Worm (Caenorhabditis elegans): ENCODE measurements around the gene K11D12.12.

The K11D12.12 gene

ce11 chrV:5052233-5052632, at the start of gene K11D12.12:
Gene K11D12.12, plus strand, starts transcription at chrV:5052261.
- TF ChIP-seq R02D3.7 (tag; optimal IDR thresholded peaks at IDR 0.05) = no peak
- TF ChIP-seq ztf-4 (tag; optimal IDR thresholded peaks at IDR 0.05) = no peak
- TF ChIP-seq pqm-1 (tag; optimal IDR thresholded peaks at IDR 0.05) = no peak

- TF ChIP-seq jun-1 (tag; optimal IDR thresholded peaks at IDR 0.05) = peak; percentile 66
- peak; percentile 28 for TF ChIP-seq egl-27 (tag; optimal IDR thresholded peaks at IDR 0.05)
- no peak for TF ChIP-seq ZK546.5 (tag; optimal IDR thresholded peaks at IDR 0.05)
- TF ChIP-seq ceh-9 (tag; optimal IDR thresholded peaks at IDR 0.05) = no peak
- TF ChIP-seq nhr-43 (tag; optimal IDR thresholded peaks at IDR 0.05; ENCODE audit: poor library complexity, severe bottlenecking) = no peak
- TF ChIP-seq pqm-1 (tag; optimal IDR thresholded peaks at IDR 0.05) = peak; percentile 97
- TF ChIP-seq lin-39 (tag; optimal IDR thresholded peaks at IDR 0.05) = no peak
- TF ChIP-seq egl-5 (tag; optimal IDR thresholded peaks at IDR 0.05) = no peak
- no peak for TF ChIP-seq nhr-12 (tag; optimal IDR thresholded peaks at IDR 0.05)
- TF ChIP-seq ama-1 (optimal IDR thresholded peaks at IDR 0.05) = no peak
- TF ChIP-seq elt-3 (tag; optimal IDR thresholded peaks at IDR 0.05) = no peak
- no peak for TF ChIP-seq hmg-11 (tag; optimal IDR thresholded peaks at IDR 0.05)
- no peak for TF ChIP-seq skn-1 (tag; optimal IDR thresholded peaks at IDR 0.05)
- TF ChIP-seq daf-12 (tag; optimal IDR thresholded peaks at IDR 0.05) = no peak
- peak; percentile 80 for TF ChIP-seq elt-2 (tag; optimal IDR thresholded peaks at IDR 0.05)
Observed at ce11 chrV:5012193-5012853, 39.7 kb upstream of the K11D12.12 start, which contains the start of gene srr-6. Gene srr-6, plus strand, starts transcription at chrV:5012803.

ce11 chrV:5016728-5017127, 35.3 kb upstream of the K11D12.12 start:
- TF ChIP-seq nhr-237 (tag; optimal IDR thresholded peaks at IDR 0.05) (no peak), ztf-4 (tag; optimal IDR thresholded peaks at IDR 0.05) (no peak), ceh-16 (tag; optimal IDR thresholded peaks at IDR 0.05) (no peak), mml-1 (tag; optimal IDR thresholded peaks at IDR 0.05) (no peak), elt-2 (tag; optimal IDR thresholded peaks at IDR 0.05) (no peak), fkh-2 (tag; optimal IDR thresholded peaks at IDR 0.05) (no peak), daf-12 (tag; optimal IDR thresholded peaks at IDR 0.05) (no peak), lsy-12 (tag; optimal IDR thresholded peaks at IDR 0.05) (no peak), sea-2 (GFP tag; optimal IDR thresholded peaks at IDR 0.05) (no peak)

ce11 chrV:5018067-5018466, 34.0 kb upstream of the K11D12.12 start:
- TF ChIP-seq ztf-4 (tag; optimal IDR thresholded peaks at IDR 0.05) (no peak), elt-2 (tag; optimal IDR thresholded peaks at IDR 0.05) (peak; percentile 86), pqm-1 (tag; optimal IDR thresholded peaks at IDR 0.05) (peak; percentile 85)

- TF ChIP-seq pqm-1 (tag; optimal IDR thresholded peaks at IDR 0.05) = peak; percentile 28
- TF ChIP-seq ZK546.5 (tag; optimal IDR thresholded peaks at IDR 0.05) = no peak
Observed at ce11 chrV:5018810-5019274, 33.2 kb upstream of the K11D12.12 start, which contains the start of gene srr-4. Gene srr-4, plus strand, starts transcription at chrV:5019224.

- TF ChIP-seq ceh-16 (tag; optimal IDR thresholded peaks at IDR 0.05) (no peak), elt-2 (tag; optimal IDR thresholded peaks at IDR 0.05) (peak; percentile 2)
Observed at ce11 chrV:5023355-5023754, 28.7 kb upstream of the K11D12.12 start.

ce11 chrV:5026438-5026837, 25.6 kb upstream of the K11D12.12 start:
- TF ChIP-seq hmg-11 (tag; optimal IDR thresholded peaks at IDR 0.05) (no peak), nhr-77 (tag; optimal IDR thresholded peaks at IDR 0.05) (no peak), lin-15B (tag; optimal IDR thresholded peaks at IDR 0.05) (no peak), nhr-43 (tag; optimal IDR thresholded peaks at IDR 0.05; ENCODE audit: poor library complexity, severe bottlenecking) (peak; percentile 13), elt-2 (tag; optimal IDR thresholded peaks at IDR 0.05) (peak; percentile 90), fkh-10 (GFP tag; optimal IDR thresholded peaks at IDR 0.05) (no peak), zag-1 (tag; optimal IDR thresholded peaks at IDR 0.05) (no peak), mml-1 (tag; optimal IDR thresholded peaks at IDR 0.05) (no peak), pha-4 (tag; optimal IDR thresholded peaks at IDR 0.05) (no peak), nhr-76 (tag; optimal IDR thresholded peaks at IDR 0.05) (no peak), nhr-28 (tag; optimal IDR thresholded peaks at IDR 0.05) (no peak), fos-1 (tag; optimal IDR thresholded peaks at IDR 0.05) (no peak), nhr-25 (tag; optimal IDR thresholded peaks at IDR 0.05) (no peak), elt-3 (tag; optimal IDR thresholded peaks at IDR 0.05) (no peak), nfya-1 (tag; optimal IDR thresholded peaks at IDR 0.05; ENCODE audit: insufficient read depth) (no peak), lin-39 (tag; optimal IDR thresholded peaks at IDR 0.05) (no peak), nhr-67 (tag; optimal IDR thresholded peaks at IDR 0.05) (no peak), unc-62 (GFP tag; optimal IDR thresholded peaks at IDR 0.05) (no peak), daf-12 (tag; optimal IDR thresholded peaks at IDR 0.05) (no peak), pqm-1 (tag; optimal IDR thresholded peaks at IDR 0.05) (peak; percentile 58), ceh-28 (tag; optimal IDR thresholded peaks at IDR 0.05) (no peak)
